Fruit fly (Drosophila melanogaster) whole organism, pupa: ENCODE data around the gene CG33772.
"Not testable (repeated sequence)": the region's sequence is repeated elsewhere in the genome, so short reads cannot be mapped to it uniquely, and the experiment has no call there.

Source experiments
- CG10348 ChIP-seq: fragments of 200-800 bp; sonication (Bioruptor generic); IDR thresholded peaks from 2 replicates; pipeline ENCODE4 v1.3.6; 2022; ENCODE audit warnings: missing biosample characterization, missing genetic modification characterization
- CG12605 ChIP-seq: fragments of 200-800 bp; sonication (Bioruptor generic); IDR thresholded peaks from 2 replicates; pipeline ENCODE4 v1.3.6; 2022; ENCODE audit warnings: missing biosample characterization, missing genetic modification characterization
- CG13204 ChIP-seq: fragments of 200-800 bp; sonication (Bioruptor generic); optimal IDR thresholded peaks from 2 replicates; lab custom pipeline; 2018; ENCODE audit warnings: missing biosample characterization, mild to moderate bottlenecking, missing genetic modification characterization, moderate library complexity
- CG14655 ChIP-seq: fragments of 200-800 bp; sonication (Bioruptor generic); optimal IDR thresholded peaks from 3 replicates; lab custom pipeline; 2017; ENCODE audit warnings: mild to moderate bottlenecking, missing biosample characterization, missing genetic modification reagents, missing genetic modification characterization
- CG15710 ChIP-seq: fragments of 200-800 bp; sonication (Bioruptor generic); optimal IDR thresholded peaks from 2 replicates; lab custom pipeline; 2018; ENCODE audit warnings: missing biosample characterization, mild to moderate bottlenecking, missing genetic modification characterization, moderate library complexity
- CG17806 ChIP-seq: fragments of 200-800 bp; sonication (Bioruptor generic); optimal IDR thresholded peaks from 2 replicates; lab custom pipeline; 2018; ENCODE audit warnings: missing biosample characterization, mild to moderate bottlenecking, missing genetic modification characterization, moderate library complexity
- CG32121 ChIP-seq: fragments of 200-800 bp; sonication (Bioruptor generic); IDR thresholded peaks from 2 replicates; pipeline ENCODE4 v1.3.6; 2022; ENCODE audit warnings: missing biosample characterization, missing genetic modification characterization
- CG34367 ChIP-seq: fragments of 200-800 bp; sonication (Bioruptor generic); optimal IDR thresholded peaks from 2 replicates; lab custom pipeline; 2018; ENCODE audit warnings: missing biosample characterization, mild to moderate bottlenecking, missing genetic modification characterization
- CG4496 ChIP-seq: fragments of 200-800 bp; sonication (Bioruptor generic); IDR thresholded peaks from 3 replicates; pipeline ENCODE4 v1.3.6; 2022; ENCODE audit warnings: missing biosample characterization, missing genetic modification characterization
- CG8159 ChIP-seq: fragments of 200-800 bp; sonication (Bioruptor generic); optimal IDR thresholded peaks from 3 replicates; lab custom pipeline; 2018; ENCODE audit warnings: missing biosample characterization, mild to moderate bottlenecking, missing genetic modification characterization, moderate library complexity
- CG8301 ChIP-seq: fragments of 200-800 bp; sonication (Bioruptor generic); optimal IDR thresholded peaks from 2 replicates; lab custom pipeline; 2018; ENCODE audit warnings: missing biosample characterization, mild to moderate bottlenecking, missing genetic modification characterization
- CG9948 ChIP-seq: fragments of 200-800 bp; sonication (Bioruptor generic); optimal IDR thresholded peaks from 2 replicates; lab custom pipeline; 2018; ENCODE audit warnings: missing biosample characterization, mild to moderate bottlenecking, missing genetic modification characterization, moderate library complexity
- D1 ChIP-seq: fragments of 200-800 bp; sonication (Bioruptor generic); optimal IDR thresholded peaks from 2 replicates; lab custom pipeline; 2018; ENCODE audit warnings: missing biosample characterization, mild to moderate bottlenecking, missing genetic modification characterization, moderate library complexity
- EcR ChIP-seq: fragments of 200-800 bp; sonication (Bioruptor generic); optimal IDR thresholded peaks from 3 replicates; lab custom pipeline; 2019; ENCODE audit warnings: missing biosample characterization, missing genetic modification characterization, mild to moderate bottlenecking, moderate library complexity, missing genetic modification reagents
- Ets98B ChIP-seq: fragments of 200-800 bp; sonication (Bioruptor generic); IDR thresholded peaks from 2 replicates; pipeline ENCODE4 v1.3.6; 2022; ENCODE audit warnings: missing biosample characterization, missing genetic modification characterization
- Pif1A ChIP-seq: fragments of 200-800 bp; sonication (Bioruptor generic); optimal IDR thresholded peaks from 3 replicates; lab custom pipeline; 2016; ENCODE audit warnings: missing biosample characterization, missing genetic modification characterization
- Pif1B ChIP-seq: fragments of 200-800 bp; sonication (Bioruptor generic); optimal IDR thresholded peaks from 3 replicates; lab custom pipeline; 2016; ENCODE audit warnings: missing biosample characterization, missing genetic modification characterization
- Snoo ChIP-seq: fragments of 200-800 bp; sonication (Bioruptor generic); optimal IDR thresholded peaks from 3 replicates; lab custom pipeline; 2017; ENCODE audit warnings: missing biosample characterization, mild to moderate bottlenecking, missing genetic modification characterization, inconsistent platforms
- fd96Ca ChIP-seq: fragments of 200-800 bp; sonication (Bioruptor generic); IDR thresholded peaks from 3 replicates; pipeline ENCODE4 v1.3.6; 2022; ENCODE audit warnings: missing biosample characterization, missing genetic modification characterization
- gl ChIP-seq: fragments of 200-800 bp; sonication (Bioruptor generic); optimal IDR thresholded peaks from 2 replicates; lab custom pipeline; 2018; ENCODE audit warnings: missing biosample characterization, mild to moderate bottlenecking, missing genetic modification characterization
- rn ChIP-seq: fragments of 200-800 bp; sonication (Bioruptor generic); IDR thresholded peaks from 2 replicates; pipeline ENCODE4 v1.3.6; 2022; ENCODE audit warnings: missing biosample characterization, missing genetic modification characterization

Gene CG33772

DNA sequence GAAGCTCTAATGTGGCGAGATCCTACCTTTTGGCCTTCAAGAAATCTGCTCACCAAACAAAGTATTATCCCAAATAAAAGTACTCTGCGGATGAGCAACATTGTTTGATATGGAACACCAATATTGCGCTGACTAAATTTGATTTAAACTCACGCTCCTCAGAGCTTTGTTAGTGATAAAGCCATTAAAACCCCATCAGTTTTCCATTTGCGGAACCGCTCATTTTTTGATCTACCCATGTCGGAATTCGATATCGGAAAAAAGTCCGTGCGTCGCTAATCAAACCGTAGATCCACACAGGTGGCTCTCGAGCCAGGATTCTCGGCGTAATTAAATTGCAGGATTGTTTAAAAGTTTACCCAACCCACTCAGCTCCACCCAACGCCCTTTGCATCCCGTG lies at the start of gene CG33772:
TSS of gene CG33772 (minus strand) at position 101 of the 400 bp plus-strand sequence.
- no peak for TF ChIP-seq CG13204
- no peak for TF ChIP-seq CG32121 (GFP tag; lab: Robert Waterston, UW)
- no peak for TF ChIP-seq CG8301
- no peak for TF ChIP-seq CG34367 (tag; lab: Kevin White, UChicago)
- no peak for TF ChIP-seq CG12605 (GFP tag; lab: Robert Waterston, UW)
- no peak for TF ChIP-seq Ets98B (GFP tag; lab: Robert Waterston, UW)
- no peak for TF ChIP-seq fd96Ca
- no peak for TF ChIP-seq CG4496 (GFP tag; lab: Robert Waterston, UW)
- no peak for TF ChIP-seq Pif1A (GFP tag; lab: Kevin White, UChicago)
- TF ChIP-seq CG15710 (tag; lab: Kevin White, UChicago), result no peak
- TF ChIP-seq rn, result no peak
- no peak for TF ChIP-seq gl (tag; lab: Kevin White, UChicago)
- no peak for TF ChIP-seq EcR (GFP tag; lab: Kevin White, UChicago)
- TF ChIP-seq CG17806 (tag; lab: Kevin White, UChicago), result no peak
- no peak for TF ChIP-seq CG9948
- no peak for TF ChIP-seq Pif1B (GFP tag; lab: Kevin White, UChicago)
- no peak for TF ChIP-seq CG8159 (tag; lab: Kevin White, UChicago)
- TF ChIP-seq CG14655, result no peak
- no peak for TF ChIP-seq Snoo (tag; lab: Kevin White, UChicago)
- TF ChIP-seq, all 21 proteins: peak for 0

DNA sequence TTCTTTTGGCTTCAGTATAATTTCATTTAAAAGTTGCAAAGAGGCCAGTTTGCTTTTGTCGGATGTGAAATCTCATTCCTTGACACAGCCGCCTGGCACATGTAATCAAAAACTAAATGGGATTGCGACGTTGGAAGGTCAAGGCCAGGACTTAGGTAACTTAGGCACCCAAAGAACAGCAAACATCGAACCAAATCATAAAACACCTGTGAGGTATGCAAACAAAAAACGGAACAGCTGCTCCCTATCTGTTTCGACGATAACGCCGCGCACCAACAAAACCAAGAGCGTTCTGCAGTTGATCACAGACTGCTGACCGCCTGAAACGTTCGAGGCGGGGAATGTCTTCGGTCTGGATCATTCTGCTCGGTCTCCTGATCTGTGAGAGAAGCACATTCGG lies 46.8 kb upstream of the CG33772 start, which contains the start of gene CG45116:
TSS of gene CG45116 (plus strand) at position 301 of the 400 bp plus-strand sequence.
- TF ChIP-seq CG9948 (no peak), CG8159 (tag; lab: Kevin White, UChicago) (no peak)
- TF ChIP-seq, all 21 proteins: peak for 0

DNA sequence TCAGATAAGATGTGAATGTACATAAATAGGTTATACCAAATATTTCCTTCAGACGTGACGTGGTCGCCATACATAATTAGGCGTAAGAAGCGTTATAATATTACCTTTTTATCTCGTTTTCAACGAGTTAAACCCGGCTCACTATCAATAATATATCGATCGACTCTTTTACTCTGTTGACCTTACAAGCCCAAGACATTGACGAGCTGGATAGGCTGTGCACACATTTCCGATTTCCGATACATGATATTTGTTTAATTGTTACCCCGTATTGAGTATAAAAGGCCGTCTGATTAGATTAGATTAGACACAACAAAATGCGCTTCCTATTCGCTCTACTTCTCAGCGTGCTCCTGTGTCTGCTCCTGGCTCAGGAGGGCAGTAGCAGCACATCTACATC lies 44.6 kb upstream of the CG33772 start, which contains the start of gene CG32453:
TSS of gene CG32453 (plus strand) at position 301 of the 400 bp plus-strand sequence.
- not testable (repeated sequence) for TF ChIP-seq CG8159 (tag; lab: Kevin White, UChicago); CG15710 (tag; lab: Kevin White, UChicago); CG8301
- TF ChIP-seq, all 21 proteins: peak for 0; not testable (repeated sequence) for 21

DNA sequence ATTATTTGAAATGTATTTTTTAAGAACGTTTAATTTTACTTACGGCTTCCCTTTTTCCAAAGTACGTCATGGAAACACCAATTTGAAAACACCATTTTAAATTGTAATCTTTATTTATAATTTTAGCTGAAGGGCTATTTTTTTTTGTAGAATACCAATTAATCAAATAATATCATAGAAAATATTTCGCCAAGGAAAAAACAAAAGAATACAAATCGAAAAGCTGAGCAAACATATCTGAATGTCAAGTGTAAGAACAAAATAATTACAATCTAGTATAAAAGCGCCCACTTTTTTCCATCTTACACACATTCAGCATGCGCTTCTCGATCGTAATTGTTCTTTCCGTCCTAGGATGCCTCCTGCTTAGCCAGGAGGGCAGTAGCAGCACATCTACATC lies 43.3 kb upstream of the CG33772 start, which contains the start of gene CG14452:
TSS of gene CG14452 (plus strand) at position 301 of the 400 bp plus-strand sequence.
- TF ChIP-seq CG10348 (GFP tag; lab: Robert Waterston, UW) (no peak), CG32121 (GFP tag; lab: Robert Waterston, UW) (no peak), Ets98B (GFP tag; lab: Robert Waterston, UW) (no peak), CG8159 (tag; lab: Kevin White, UChicago) (no peak), CG8301 (no peak), D1 (no peak)
- TF ChIP-seq, all 21 proteins: peak for 0

DNA sequence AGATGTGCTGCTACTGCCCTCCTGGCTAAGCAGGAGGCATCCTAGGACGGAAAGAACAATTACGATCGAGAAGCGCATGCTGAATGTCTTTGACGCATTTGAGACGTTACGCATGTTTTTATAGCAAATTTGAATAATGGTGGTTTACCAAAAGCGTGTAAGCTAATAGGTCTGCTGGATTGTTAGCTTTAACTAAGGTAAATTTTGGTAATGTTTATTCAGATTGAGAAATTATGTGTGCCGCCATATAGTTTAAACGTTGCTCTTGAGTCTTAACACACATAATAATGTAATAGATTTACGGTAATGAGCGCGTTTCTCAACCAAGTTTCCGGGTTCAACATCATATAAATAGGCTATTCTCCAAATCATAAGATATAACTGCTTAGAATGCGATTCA lies 41.4 kb upstream of the CG33772 start, which contains the start of the genes CG12546 and CG14453:
TSS of gene CG12546 (minus strand) at position 101 of the 400 bp plus-strand sequence.
TSS of gene CG14453 (plus strand) at position 372 of the 400 bp plus-strand sequence.
- TF ChIP-seq Pif1B (GFP tag; lab: Kevin White, UChicago) (no peak), CG12605 (GFP tag; lab: Robert Waterston, UW) (no peak), CG15710 (tag; lab: Kevin White, UChicago) (no peak), Pif1A (GFP tag; lab: Kevin White, UChicago) (no peak), CG17806 (tag; lab: Kevin White, UChicago) (no peak), rn (no peak), CG4496 (GFP tag; lab: Robert Waterston, UW) (no peak), CG13204 (no peak), CG32121 (GFP tag; lab: Robert Waterston, UW) (no peak), Ets98B (GFP tag; lab: Robert Waterston, UW) (no peak), gl (tag; lab: Kevin White, UChicago) (no peak), Snoo (tag; lab: Kevin White, UChicago) (no peak), fd96Ca (no peak)

DNA sequence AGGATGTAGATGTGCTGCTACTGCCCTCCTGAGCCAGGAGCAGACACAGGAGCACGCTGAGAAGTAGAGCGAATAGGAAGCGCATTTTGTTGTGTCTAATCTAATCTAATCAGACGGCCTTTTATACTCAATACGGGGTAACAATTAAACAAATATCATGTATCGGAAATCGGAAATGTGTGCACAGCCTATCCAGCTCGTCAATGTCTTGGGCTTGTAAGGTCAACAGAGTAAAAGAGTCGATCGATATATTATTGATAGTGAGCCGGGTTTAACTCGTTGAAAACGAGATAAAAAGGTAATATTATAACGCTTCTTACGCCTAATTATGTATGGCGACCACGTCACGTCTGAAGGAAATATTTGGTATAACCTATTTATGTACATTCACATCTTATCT lies 40.1 kb upstream of the CG33772 start, which contains the start of gene CG14454:
TSS of gene CG14454 (minus strand) at position 101 of the 400 bp plus-strand sequence.
- not testable (repeated sequence) for TF ChIP-seq CG4496 (GFP tag; lab: Robert Waterston, UW); Pif1B (GFP tag; lab: Kevin White, UChicago); CG15710 (tag; lab: Kevin White, UChicago)

DNA sequence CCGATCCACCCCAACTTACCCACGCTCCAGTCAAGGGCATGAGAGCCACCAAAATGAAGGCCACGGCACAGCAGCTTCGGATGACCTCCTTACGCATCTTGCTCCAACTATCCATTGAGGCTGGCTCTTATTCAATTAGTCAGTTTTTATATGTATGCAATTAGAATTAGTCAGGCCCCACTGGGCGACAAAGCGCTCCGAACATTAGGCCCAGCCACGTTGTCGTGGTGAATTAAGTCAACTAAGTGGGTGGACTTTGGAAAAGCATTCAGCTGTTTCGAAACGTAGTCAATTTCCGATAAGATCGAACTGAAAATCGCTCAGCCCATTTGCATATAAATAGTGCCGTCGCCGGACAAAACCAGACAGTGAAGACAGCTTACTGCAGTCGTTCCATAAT lies 34.7 kb upstream of the CG33772 start, which contains the start of the genes CG14455 and CG14456:
TSS of gene CG14455 (minus strand) at position 101 of the 400 bp plus-strand sequence.
TSS of gene CG14456 (plus strand) at position 236 of the 400 bp plus-strand sequence.
- TF ChIP-seq CG8159 (tag; lab: Kevin White, UChicago) (no peak), gl (tag; lab: Kevin White, UChicago) (no peak), CG15710 (tag; lab: Kevin White, UChicago) (no peak), CG34367 (tag; lab: Kevin White, UChicago) (no peak), CG32121 (GFP tag; lab: Robert Waterston, UW) (no peak), Snoo (tag; lab: Kevin White, UChicago) (no peak), CG10348 (GFP tag; lab: Robert Waterston, UW) (no peak), CG9948 (no peak), D1 (no peak), CG14655 (no peak), CG17806 (tag; lab: Kevin White, UChicago) (no peak), Pif1B (GFP tag; lab: Kevin White, UChicago) (no peak), CG8301 (no peak), CG12605 (GFP tag; lab: Robert Waterston, UW) (no peak)
- TF ChIP-seq, all 21 proteins: peak for 0
